Worm (Caenorhabditis elegans): Measurements from ENCODE around the gene nas-11.
A peak's percentile ranks its signal among the peaks of the same experiment; 100 is the strongest.

ce11 chrX:6743853-6744346 lies 30.5 kb downstream of the nas-11 start:
- TF ChIP-seq aly-2 (tag; optimal IDR thresholded peaks at IDR 0.05) (no peak), zag-1 (tag; optimal IDR thresholded peaks at IDR 0.05) (no peak), elt-1 (tag; optimal IDR thresholded peaks at IDR 0.05) (peak; percentile 96), lin-13 (GFP tag; optimal IDR thresholded peaks at IDR 0.05) (peak; percentile 88), ceh-82 (tag; optimal IDR thresholded peaks at IDR 0.05) (no peak), nhr-10 (tag; optimal IDR thresholded peaks at IDR 0.05) (no peak)

Data from whole organism, L2 larva.